Worm (Caenorhabditis elegans) whole organism, young adult: ENCODE results near the gene cut-6.

Experiments used
- B0336.3 ChIP-seq: fragments of 200-800 bp; sonication (Bioruptor generic); IDR thresholded peaks from 2 replicates; pipeline ENCODE4 v1.3.6; 2022; ENCODE audit warnings: missing genetic modification characterization, missing compliant biosample characterization
- C17E4.6 ChIP-seq: fragments of 200-800 bp; sonication (Bioruptor generic); IDR thresholded peaks from 2 replicates; pipeline ENCODE4 v1.3.6; 2022; ENCODE audit warnings: missing genetic modification reagents, missing genetic modification characterization, missing compliant biosample characterization
- F10E7.11 ChIP-seq: sonication (generic microtip); optimal IDR thresholded peaks from 2 replicates; lab custom pipeline; 2017; ENCODE audit warnings: mild to moderate bottlenecking, missing genetic modification characterization, moderate library complexity, missing compliant biosample characterization
- F22D6.2 ChIP-seq: sonication (generic microtip); optimal IDR thresholded peaks from 2 replicates; lab custom pipeline; 2016; ENCODE audit warnings: mild to moderate bottlenecking, missing genetic modification characterization, missing compliant biosample characterization
- F49E8.2 ChIP-seq: sonication (generic microtip); optimal IDR thresholded peaks from 3 replicates; lab custom pipeline; 2017; ENCODE audit warnings: missing genetic modification characterization, mild to moderate bottlenecking, missing compliant biosample characterization, antibody characterized with exemption, moderate library complexity; ENCODE audit not compliant: insufficient read depth
- F52B5.7 ChIP-seq: sonication (generic microtip); optimal IDR thresholded peaks from 2 replicates; lab custom pipeline; 2016; ENCODE audit warnings: mild to moderate bottlenecking, missing genetic modification characterization, missing compliant biosample characterization
- K11D2.4 ChIP-seq: fragments of 200-800 bp; sonication (Bioruptor generic); IDR thresholded peaks from 2 replicates; pipeline ENCODE4 v1.3.6; 2022; ENCODE audit warnings: missing genetic modification reagents, missing genetic modification characterization, missing compliant biosample characterization
- Y67H2A.10 ChIP-seq: fragments of 200-800 bp; sonication (Bioruptor generic); conservative IDR thresholded peaks from 2 replicates; pipeline ENCODE4 v1.3.6; 2022; ENCODE audit warnings: missing genetic modification reagents, missing genetic modification characterization, missing compliant biosample characterization
- akir-1 ChIP-seq: fragments of 200-800 bp; sonication (Bioruptor generic); optimal IDR thresholded peaks from 2 replicates; lab custom pipeline; 2018; ENCODE audit warnings: mild to moderate bottlenecking, missing genetic modification characterization, moderate library complexity, missing compliant biosample characterization
- atf-7 ChIP-seq: sonication (generic microtip); optimal IDR thresholded peaks from 2 replicates; lab custom pipeline; 2017; ENCODE audit warnings: mild to moderate bottlenecking, missing genetic modification characterization, missing compliant biosample characterization
- ccch-3 ChIP-seq: fragments of 200-800 bp; sonication (Bioruptor generic); optimal IDR thresholded peaks from 2 replicates; lab custom pipeline; 2018; ENCODE audit warnings: mild to moderate bottlenecking, missing genetic modification characterization, missing compliant biosample characterization
- cebp-1 ChIP-seq, 2 experiments: fragments of 200-800 bp in 1 of 2; sonication (Bioruptor generic) in 1 of 2; sonication (generic microtip) in 1 of 2; IDR thresholded peaks in 1 of 2; optimal IDR thresholded peaks in 1 of 2; 2 replicates each; pipeline versions ENCODE4 v1.3.6 to Lab custom; 2017 to 2022; ENCODE audit warnings: missing compliant biosample characterization in 2 of 2, missing genetic modification characterization in 2 of 2, mild to moderate bottlenecking in 1 of 2, missing genetic modification reagents in 1 of 2, moderate library complexity in 1 of 2
- ceh-79 ChIP-seq: sonication (generic microtip); optimal IDR thresholded peaks from 2 replicates; lab custom pipeline; 2017; ENCODE audit warnings: mild to moderate bottlenecking, missing genetic modification characterization, missing compliant biosample characterization
- die-1 ChIP-seq: sonication (generic microtip); optimal IDR thresholded peaks from 2 replicates; lab custom pipeline; 2016; ENCODE audit warnings: missing genotype, mild to moderate bottlenecking, missing genetic modification characterization, missing compliant biosample characterization
- dox-1 ChIP-seq: fragments of 200-800 bp; sonication (Bioruptor generic); IDR thresholded peaks from 2 replicates; pipeline ENCODE4 v1.3.6; 2022; ENCODE audit warnings: missing genetic modification reagents, missing genetic modification characterization, missing compliant biosample characterization
- dpff-1 ChIP-seq: sonication (generic microtip); optimal IDR thresholded peaks from 2 replicates; lab custom pipeline; 2017; ENCODE audit warnings: mild to moderate bottlenecking, missing genetic modification characterization, missing compliant biosample characterization
- egl-18 ChIP-seq: fragments of 200-800 bp; sonication (Bioruptor generic); IDR thresholded peaks from 2 replicates; pipeline ENCODE4 v1.3.6; 2022; ENCODE audit warnings: missing genetic modification reagents, missing genetic modification characterization, missing compliant biosample characterization
- egl-44 ChIP-seq: fragments of 200-800 bp; sonication (Bioruptor generic); IDR thresholded peaks from 2 replicates; pipeline ENCODE4 v1.3.6; 2022; ENCODE audit warnings: missing genetic modification reagents, missing genetic modification characterization, missing compliant biosample characterization
- gei-17 ChIP-seq: fragments of 200-800 bp; sonication (Bioruptor generic); optimal IDR thresholded peaks from 2 replicates; lab custom pipeline; 2018; ENCODE audit warnings: mild to moderate bottlenecking, missing genetic modification characterization, missing compliant biosample characterization
- him-1 ChIP-seq: sonication (generic microtip); optimal IDR thresholded peaks from 2 replicates; lab custom pipeline; 2016; ENCODE audit warnings: missing genotype, missing genetic modification reagents, missing genetic modification characterization, missing compliant biosample characterization
- hlh-12 ChIP-seq: sonication (generic microtip); optimal IDR thresholded peaks from 2 replicates; lab custom pipeline; 2016; ENCODE audit warnings: missing genetic modification characterization, missing compliant biosample characterization
- hmg-1.2 ChIP-seq: fragments of 200-800 bp; sonication (Bioruptor generic); IDR thresholded peaks from 2 replicates; pipeline ENCODE4 v1.3.6; 2022; ENCODE audit warnings: missing genetic modification reagents, missing genetic modification characterization, missing compliant biosample characterization
- hsf-1 ChIP-seq: fragments of 200-800 bp; sonication (Bioruptor generic); IDR thresholded peaks from 2 replicates; pipeline ENCODE4 v1.3.6; 2022; ENCODE audit warnings: missing genetic modification reagents, missing genetic modification characterization, missing compliant biosample characterization
- lag-1 ChIP-seq: fragments of 200-800 bp; sonication (Bioruptor generic); IDR thresholded peaks from 2 replicates; pipeline ENCODE4 v1.3.6; 2022; ENCODE audit warnings: missing genetic modification reagents, missing genetic modification characterization, missing compliant biosample characterization
- let-526 ChIP-seq: fragments of 200-800 bp; sonication (Bioruptor generic); IDR thresholded peaks from 2 replicates; pipeline ENCODE4 v1.3.6; 2022; ENCODE audit warnings: missing genetic modification reagents, missing genetic modification characterization, missing compliant biosample characterization
- lir-1 ChIP-seq: fragments of 200-800 bp; sonication (Bioruptor generic); conservative IDR thresholded peaks from 2 replicates; pipeline ENCODE4 v1.3.6; 2022; ENCODE audit warnings: missing genetic modification reagents, missing genetic modification characterization, missing compliant biosample characterization
- lsl-1 ChIP-seq: fragments of 200-800 bp; sonication (Bioruptor generic); optimal IDR thresholded peaks from 2 replicates; lab custom pipeline; 2018; ENCODE audit warnings: mild to moderate bottlenecking, missing genetic modification characterization, moderate library complexity, missing compliant biosample characterization
- madf-10 ChIP-seq: sonication (generic microtip); optimal IDR thresholded peaks from 2 replicates; lab custom pipeline; 2016; ENCODE audit warnings: mild to moderate bottlenecking, missing genetic modification characterization, missing compliant biosample characterization
- madf-3 ChIP-seq: fragments of 200-800 bp; sonication (Bioruptor generic); IDR thresholded peaks from 2 replicates; pipeline ENCODE4 v1.3.6; 2022; ENCODE audit warnings: missing genetic modification reagents, missing genetic modification characterization, missing compliant biosample characterization
- madf-6 ChIP-seq: fragments of 200-800 bp; sonication (Bioruptor generic); IDR thresholded peaks from 2 replicates; pipeline ENCODE4 v1.3.6; 2022; ENCODE audit warnings: missing genetic modification reagents, missing genetic modification characterization, missing compliant biosample characterization
- mxl-1 ChIP-seq: sonication (generic microtip); optimal IDR thresholded peaks from 2 replicates; lab custom pipeline; 2016; ENCODE audit warnings: missing genetic modification characterization, missing compliant biosample characterization
- nfyb-1 ChIP-seq: fragments of 200-800 bp; sonication (Bioruptor generic); IDR thresholded peaks from 2 replicates; pipeline ENCODE4 v1.3.6; 2022; ENCODE audit warnings: missing genetic modification reagents, missing genetic modification characterization, missing compliant biosample characterization
- nhr-120 ChIP-seq: fragments of 200-800 bp; sonication (Bioruptor generic); IDR thresholded peaks from 2 replicates; pipeline ENCODE4 v1.3.6; 2022; ENCODE audit warnings: missing genetic modification characterization, missing compliant biosample characterization
- rec-8 ChIP-seq, 2 experiments: sonication (generic microtip); optimal IDR thresholded peaks; 2 replicates each; lab custom pipeline; 2016; ENCODE audit warnings: mild to moderate bottlenecking in 2 of 2, missing genetic modification characterization in 2 of 2, missing genetic modification reagents in 2 of 2, missing genotype in 2 of 2, missing biosample characterization in 1 of 2, missing compliant biosample characterization in 1 of 2, moderate library complexity in 1 of 2
- repo-1 ChIP-seq: sonication (generic microtip); optimal IDR thresholded peaks from 2 replicates; lab custom pipeline; 2017; ENCODE audit warnings: mild to moderate bottlenecking, missing genetic modification characterization, missing compliant biosample characterization
- rpc-1 ChIP-seq, 2 experiments: fragments of 150-350 bp in 1 of 2; sonication (generic microtip) in 1 of 2; optimal IDR thresholded peaks; 2 replicates each; lab custom pipeline; 2014 to 2018; ENCODE audit warnings: missing biosample characterization in 1 of 2, missing genetic modification characterization in 1 of 2, missing genetic modification reagents in 1 of 2, missing genotype in 1 of 2
- sea-2 ChIP-seq: fragments of 200-800 bp; sonication (Bioruptor generic); IDR thresholded peaks from 2 replicates; pipeline ENCODE4 v1.3.6; 2022; ENCODE audit warnings: missing genetic modification characterization, missing compliant biosample characterization
- snpc-1.3 ChIP-seq: sonication (generic microtip); optimal IDR thresholded peaks from 2 replicates; lab custom pipeline; 2017; ENCODE audit warnings: missing genetic modification characterization, mild to moderate bottlenecking, missing compliant biosample characterization, antibody characterized with exemption, moderate library complexity, missing genotype, missing genetic modification reagents; ENCODE audit not compliant: insufficient read depth
- snpc-3.4 ChIP-seq: sonication (generic microtip); optimal IDR thresholded peaks from 2 replicates; lab custom pipeline; 2017; ENCODE audit warnings: missing genetic modification characterization, mild to moderate bottlenecking, missing compliant biosample characterization, antibody characterized with exemption, moderate library complexity, missing genotype, missing genetic modification reagents
- somi-1 ChIP-seq: fragments of 200-800 bp; sonication (Bioruptor generic); optimal IDR thresholded peaks from 2 replicates; lab custom pipeline; 2018; ENCODE audit warnings: mild to moderate bottlenecking, missing genetic modification characterization, missing compliant biosample characterization
- tbp1 ChIP-seq: fragments of 200-800 bp; sonication (Bioruptor generic); optimal IDR thresholded peaks from 2 replicates; lab custom pipeline; 2018; ENCODE audit warnings: mild to moderate bottlenecking, missing genetic modification characterization, missing compliant biosample characterization
- tlf-1 ChIP-seq: fragments of 200-800 bp; sonication (Bioruptor generic); optimal IDR thresholded peaks from 2 replicates; lab custom pipeline; 2018; ENCODE audit warnings: mild to moderate bottlenecking, missing genetic modification characterization, missing compliant biosample characterization
- zfh-2 ChIP-seq: fragments of 200-800 bp; sonication (Bioruptor generic); conservative IDR thresholded peaks from 2 replicates; pipeline ENCODE4 v1.3.6; 2022; ENCODE audit warnings: missing genetic modification reagents, missing genetic modification characterization, missing compliant biosample characterization
- zim-3 ChIP-seq: sonication (generic microtip); optimal IDR thresholded peaks from 2 replicates; lab custom pipeline; 2017; ENCODE audit warnings: mild to moderate bottlenecking, missing genetic modification characterization, moderate library complexity, missing compliant biosample characterization
- ztf-18 ChIP-seq: sonication (generic microtip); optimal IDR thresholded peaks from 2 replicates; lab custom pipeline; 2016; ENCODE audit warnings: missing genotype, mild to moderate bottlenecking, missing genetic modification characterization, missing compliant biosample characterization
- ztf-26 ChIP-seq: sonication (generic microtip); optimal IDR thresholded peaks from 2 replicates; lab custom pipeline; 2017; ENCODE audit warnings: missing genetic modification characterization, missing compliant biosample characterization

The cut-6 gene

DNA sequence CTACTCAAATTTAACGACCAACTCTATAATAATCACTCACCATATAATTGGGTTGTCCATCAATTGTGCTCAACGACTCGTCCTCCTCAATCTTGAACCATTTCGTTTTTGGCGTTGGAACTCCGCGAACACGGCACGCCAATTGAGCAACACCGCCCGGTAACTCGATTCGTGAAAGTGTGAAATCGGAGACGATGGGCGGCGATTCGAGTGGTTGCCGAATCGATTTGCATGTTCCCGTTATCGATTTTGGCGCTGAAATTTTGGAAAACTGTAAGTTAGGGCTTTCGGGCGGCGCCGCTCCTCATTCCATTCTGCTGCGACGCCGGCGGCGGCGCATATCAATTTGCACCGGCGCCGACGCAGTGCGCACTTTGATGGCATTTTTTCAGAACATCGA, 40.5 kb downstream of the cut-6 start:
- TF ChIP-seq let-526 (GFP tag; lab: Robert Waterston, UW) (0 out of 2 replicates have a peak, but pooled peaks have one; percentile 26), zfh-2 (peak; percentile 60; the same call in 1 of the 2 replicates), akir-1 (no peak)

ce11 chrIII:10953160-10953559, 41.9 kb downstream of the cut-6 start, which contains the start of gene zig-5:
Gene zig-5, minus strand, starts transcription at chrIII:10953508.
- TF ChIP-seq F22D6.2, result no peak
- TF ChIP-seq F52B5.7 (tag; lab: Kevin White, UChicago), result no peak
- no peak for TF ChIP-seq lir-1 (GFP tag; lab: Robert Waterston, UW)
- TF ChIP-seq ztf-26 (tag; lab: Kevin White, UChicago), result no peak
- no peak for TF ChIP-seq zim-3 (tag; lab: Kevin White, UChicago)
- no peak for TF ChIP-seq rec-8 (tag; optimal IDR thresholded peaks at IDR 0.05; lab: Kevin White, UChicago)
- no peak for TF ChIP-seq sea-2 (GFP tag; lab: Robert Waterston, UW)
- no peak for TF ChIP-seq zfh-2
- no peak for TF ChIP-seq atf-7
- TF ChIP-seq repo-1 (tag; lab: Kevin White, UChicago), result no peak
- no peak for TF ChIP-seq gei-17 (GFP tag; lab: Kevin White, UChicago)
- TF ChIP-seq, all 124 proteins: peak for 0

- TF ChIP-seq die-1 (tag; lab: Kevin White, UChicago), result no peak
- TF ChIP-seq him-1 (tag; lab: Kevin White, UChicago), result peak; percentile 8
- TF ChIP-seq K11D2.4 (GFP tag; lab: Robert Waterston, UW), result no peak
- no peak for TF ChIP-seq F49E8.2 (tag; lab: Kevin White, UChicago)
- peak; percentile 15 for TF ChIP-seq lsl-1
- TF ChIP-seq egl-18, result no peak
- TF ChIP-seq egl-44, result no peak
- TF ChIP-seq F10E7.11 (tag; lab: Kevin White, UChicago), result no peak
- TF ChIP-seq ccch-3 (GFP tag; lab: Kevin White, UChicago), result no peak
- TF ChIP-seq madf-6 (GFP tag; lab: Robert Waterston, UW), result 0 out of 2 replicates have a peak, but pooled peaks have one; percentile 20
- no peak for TF ChIP-seq ceh-79
- no peak for TF ChIP-seq Y67H2A.10 (GFP tag; lab: Robert Waterston, UW)
- TF ChIP-seq lag-1, result no peak
- no peak for TF ChIP-seq B0336.3 (GFP tag; lab: Robert Waterston, UW)
- no peak for TF ChIP-seq rpc-1 (optimal IDR thresholded peaks at IDR 0.05; lab: Kevin White, UChicago)
- peak; percentile 5 for TF ChIP-seq rpc-1 (tag; optimal IDR thresholded peaks at IDR 0.05; lab: Kevin White, UChicago)
- no peak for TF ChIP-seq nfyb-1 (GFP tag; lab: Robert Waterston, UW)
- TF ChIP-seq ztf-18 (tag; lab: Kevin White, UChicago), result no peak
- TF ChIP-seq somi-1 (GFP tag; lab: Kevin White, UChicago), result no peak
- no peak for TF ChIP-seq madf-3
- TF ChIP-seq hsf-1 (GFP tag; lab: Robert Waterston, UW), result no peak
- TF ChIP-seq cebp-1 (GFP tag; IDR thresholded peaks at IDR 0.05; lab: Robert Waterston, UW), result no peak
- TF ChIP-seq cebp-1 (tag; optimal IDR thresholded peaks at IDR 0.05; lab: Kevin White, UChicago), result no peak
- TF ChIP-seq snpc-3.4 (tag; lab: Kevin White, UChicago), result no peak
- no peak for TF ChIP-seq dpff-1 (tag; lab: Kevin White, UChicago)
- TF ChIP-seq nhr-120 (GFP tag; lab: Robert Waterston, UW), result no peak
- peak; percentile 33 for TF ChIP-seq tbp1
- no peak for TF ChIP-seq madf-10 (tag; lab: Kevin White, UChicago)
- no peak for TF ChIP-seq snpc-1.3
- no peak for TF ChIP-seq tlf-1 (GFP tag; lab: Kevin White, UChicago)
- TF ChIP-seq hmg-1.2 (GFP tag; lab: Robert Waterston, UW), result peak; percentile 17; the same call in 1 of the 2 replicates
- no peak for TF ChIP-seq dox-1
- TF ChIP-seq C17E4.6 (GFP tag; lab: Robert Waterston, UW), result no peak
- TF ChIP-seq hlh-12 (tag; lab: Kevin White, UChicago), result no peak
- no peak for TF ChIP-seq mxl-1 (tag; lab: Kevin White, UChicago)
These were observed 46.0 kb downstream of the cut-6 start for ce11 chrIII:10957236-10957635.
